Fruit fly (Drosophila melanogaster) whole organism, wandering third instar larva: Measurements from ENCODE around the gene CG4438.

Experiments
- HLH106 ChIP-seq: fragments of 200-800 bp; optimal IDR thresholded peaks from 3 replicates; lab custom pipeline; 2019; ENCODE audit warnings: missing biosample characterization, mild to moderate bottlenecking, missing genetic modification characterization, moderate library complexity
- Hr78 ChIP-seq: fragments of >200 bp; optimal IDR thresholded peaks from 2 replicates; lab custom pipeline; 2017; ENCODE audit warnings: missing biosample characterization, missing genetic modification characterization
- OdsH ChIP-seq: fragments of 200-800 bp; sonication (Bioruptor generic); optimal IDR thresholded peaks from 2 replicates; lab custom pipeline; 2016; ENCODE audit warnings: missing biosample characterization, mild to moderate bottlenecking, missing genetic modification characterization
- psq ChIP-seq: fragments of 200-800 bp; sonication (Bioruptor generic); optimal IDR thresholded peaks from 3 replicates; lab custom pipeline; 2017; ENCODE audit warnings: missing biosample characterization, mild to moderate bottlenecking, missing genetic modification characterization, moderate library complexity

DNA sequence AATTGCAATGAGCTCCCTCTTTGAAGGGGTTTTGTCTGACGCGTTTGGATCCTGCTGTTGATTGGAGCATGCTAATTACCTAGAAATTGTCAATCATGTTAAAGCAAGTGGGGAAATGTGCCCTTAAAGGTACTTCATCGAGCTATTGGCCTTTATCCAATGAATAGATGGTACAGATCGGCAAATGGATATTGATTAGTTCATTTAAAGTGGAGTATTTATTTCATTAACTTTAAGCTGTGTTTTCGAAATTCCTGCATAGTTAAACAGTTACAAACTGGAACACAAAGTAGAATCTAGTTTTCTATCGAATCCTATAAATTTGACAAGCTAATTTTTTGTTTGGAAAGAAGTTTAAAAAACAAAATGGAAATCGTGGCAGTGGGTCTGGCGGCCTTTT is 30.4 kb downstream of the CG4438 start, which contains the start of gene CG34181:
- TF ChIP-seq Hr78 (GFP tag; lab: Kevin White, UChicago): no peak
- TF ChIP-seq HLH106: no peak
- TF ChIP-seq psq (GFP tag; lab: Kevin White, UChicago): no peak
- TF ChIP-seq OdsH (GFP tag; lab: Kevin White, UChicago): no peak
